Worm (Caenorhabditis elegans) whole organism, L2 larva: ENCODE measurements around the gene ptl-1.

ENCODE experiments used
- ama-1 ChIP-seq: fragments of 150-350 bp; optimal IDR thresholded peaks from 2 replicates; lab custom pipeline; 2018; ENCODE audit warnings: inconsistent platforms
- egl-27 ChIP-seq: sonication (generic microtip); optimal IDR thresholded peaks from 3 replicates; lab custom pipeline; 2017; ENCODE audit warnings: missing biosample characterization, missing genetic modification reagents, missing genetic modification characterization
- mbf-1 ChIP-seq: sonication (generic microtip); optimal IDR thresholded peaks from 2 replicates; lab custom pipeline; 2017; ENCODE audit warnings: missing biosample characterization, missing genetic modification characterization
- nhr-6 ChIP-seq: fragments of 150-350 bp; optimal IDR thresholded peaks from 2 replicates; lab custom pipeline; 2014; ENCODE audit warnings: missing biosample characterization, missing genetic modification characterization
- skn-1 ChIP-seq: sonication (generic microtip); optimal IDR thresholded peaks from 2 replicates; lab custom pipeline; 2017; ENCODE audit warnings: missing biosample characterization, missing genetic modification characterization
- snpc-4 ChIP-seq: fragments of 150-350 bp; optimal IDR thresholded peaks from 2 replicates; lab custom pipeline; 2014; ENCODE audit warnings: missing biosample characterization, missing genetic modification characterization

DNA sequence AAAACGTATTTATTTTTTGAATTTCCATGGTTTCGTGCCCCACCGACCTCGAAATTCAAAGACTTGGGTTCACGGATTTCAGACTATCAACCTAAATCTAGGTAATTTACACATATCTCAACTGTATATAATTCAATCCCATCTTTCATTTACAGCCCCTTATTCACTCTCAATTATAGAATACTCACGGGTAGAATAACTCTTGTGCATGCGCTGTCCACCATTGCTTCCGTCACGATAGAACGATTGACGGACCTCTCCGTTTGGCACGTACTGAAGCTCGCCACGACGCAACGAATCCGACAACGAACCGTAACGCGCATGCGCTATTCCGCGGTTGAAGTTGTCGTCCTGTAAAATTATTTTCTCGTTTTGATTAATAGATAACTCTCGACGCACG lies 36.3 kb upstream of the ptl-1 start:
- TF ChIP-seq mbf-1: no peak
- TF ChIP-seq snpc-4 (tag; lab: Kevin White, UChicago): no peak
- no peak for TF ChIP-seq egl-27 (tag; lab: Kevin White, UChicago)
- no peak for TF ChIP-seq nhr-6 (tag; lab: Kevin White, UChicago)
- no peak for TF ChIP-seq skn-1 (tag; lab: Kevin White, UChicago)
- TF ChIP-seq ama-1: no peak
